Fruit fly (Drosophila melanogaster) whole organism, embryonic: ENCODE results near the gene Nprl3.
A peak's percentile ranks its signal among the peaks of the same experiment; 100 is the strongest.

Source experiments
- Atf6 ChIP-seq: fragments of 200-800 bp; sonication (Bioruptor generic); IDR thresholded peaks from 2 replicates; pipeline ENCODE4 v1.3.6; 2022; ENCODE audit warnings: missing biosample characterization, missing genetic modification characterization
- CG10321 ChIP-seq: fragments of 200-800 bp; sonication (Bioruptor generic); IDR thresholded peaks from 2 replicates; pipeline ENCODE4 v1.3.6; 2022; ENCODE audit warnings: missing biosample characterization, missing genetic modification characterization
- CG18476 ChIP-seq: fragments of 200-800 bp; sonication (Bioruptor generic); optimal IDR thresholded peaks from 2 replicates; lab custom pipeline; 2016; ENCODE audit warnings: missing biosample characterization, mild to moderate bottlenecking, missing genetic modification characterization
- CG8290 ChIP-seq, 3 experiments: fragments of 200-800 bp; sonication (Bioruptor generic); optimal IDR thresholded peaks; 2 replicates each; lab custom pipeline; 2016 to 2019; ENCODE audit warnings: missing biosample characterization in 3 of 3, missing genetic modification characterization in 3 of 3, mild to moderate bottlenecking in 2 of 3, moderate library complexity in 1 of 3
- Doc2 ChIP-seq: fragments of 200-800 bp; sonication (Bioruptor generic); IDR thresholded peaks from 2 replicates; pipeline ENCODE4 v1.3.6; 2022; ENCODE audit warnings: missing biosample characterization, missing genetic modification characterization
- Myb ChIP-seq: fragments of 200-800 bp; sonication (Bioruptor generic); optimal IDR thresholded peaks from 2 replicates; lab custom pipeline; 2016; ENCODE audit warnings: missing biosample characterization, missing genetic modification characterization
- NC2α ChIP-seq: fragments of 200-800 bp; sonication (Bioruptor generic); optimal IDR thresholded peaks from 2 replicates; lab custom pipeline; 2016; ENCODE audit warnings: missing biosample characterization, missing genetic modification characterization
- NFAT ChIP-seq: fragments of 200-800 bp; sonication (Bioruptor generic); IDR thresholded peaks from 2 replicates; pipeline ENCODE4 v1.3.6; 2022; ENCODE audit warnings: missing biosample characterization, missing genetic modification characterization
- Rx ChIP-seq: fragments of 200-800 bp; sonication (Bioruptor generic); IDR thresholded peaks from 2 replicates; pipeline ENCODE4 v1.3.6; 2022; ENCODE audit warnings: missing biosample characterization, missing genetic modification characterization
- ash1 ChIP-seq: fragments of 200-800 bp; sonication (Bioruptor generic); optimal IDR thresholded peaks from 2 replicates; lab custom pipeline; 2018; ENCODE audit warnings: missing biosample characterization, mild to moderate bottlenecking, missing genetic modification characterization
- fd102C ChIP-seq: fragments of 200-800 bp; sonication (Bioruptor generic); optimal IDR thresholded peaks from 2 replicates; lab custom pipeline; 2018; ENCODE audit warnings: missing biosample characterization, mild to moderate bottlenecking, missing genetic modification characterization, moderate library complexity
- gem ChIP-seq: fragments of 200-800 bp; sonication (Bioruptor generic); optimal IDR thresholded peaks from 2 replicates; lab custom pipeline; 2019; ENCODE audit warnings: missing biosample characterization, mild to moderate bottlenecking, missing genetic modification characterization, moderate library complexity
- hb ChIP-seq: fragments of 200-800 bp; sonication (Bioruptor generic); IDR thresholded peaks from 3 replicates; pipeline ENCODE4 v1.3.6; 2022; ENCODE audit warnings: missing biosample characterization, missing genetic modification characterization; ENCODE audit not compliant: partially characterized antibody
- her ChIP-seq: fragments of 200-800 bp; sonication (Bioruptor generic); optimal IDR thresholded peaks from 2 replicates; lab custom pipeline; 2016; ENCODE audit warnings: missing biosample characterization, missing genetic modification characterization
- run ChIP-seq: fragments of 200-800 bp; sonication (Bioruptor generic); optimal IDR thresholded peaks from 3 replicates; lab custom pipeline; 2018; ENCODE audit warnings: missing biosample characterization, mild to moderate bottlenecking, missing genetic modification characterization
- ssp ChIP-seq: fragments of 200-800 bp; sonication (Bioruptor generic); IDR thresholded peaks from 2 replicates; pipeline ENCODE4 v1.3.6; 2022; ENCODE audit warnings: missing biosample characterization, missing genetic modification characterization

Gene Nprl3

dm6 chr3L:13949440-13950066, 52.1 kb downstream of the Nprl3 start (continued):
- TF ChIP-seq NFAT (GFP tag; lab: Robert Waterston, UW) (no peak), CG18476 (no peak), ssp (GFP tag; lab: Robert Waterston, UW) (no peak), Rx (GFP tag; lab: Robert Waterston, UW) (no peak), Doc2 (GFP tag; lab: Robert Waterston, UW) (no peak), CG8290 (GFP tag; optimal IDR thresholded peaks at IDR 0.05; lab: Kevin White, UChicago) (no peak), CG8290 (tag; optimal IDR thresholded peaks at IDR 0.05; lab: Kevin White, UChicago) (peak in 1 of 2 experiments; percentile 22), her (no peak), gem (tag; lab: Kevin White, UChicago) (peak; percentile 11), run (no peak), ash1 (no peak), hb (no peak), CG10321 (GFP tag; lab: Robert Waterston, UW) (peak; percentile 74), fd102C (GFP tag; lab: Kevin White, UChicago) (no peak), Myb (GFP tag; lab: Kevin White, UChicago) (no peak), Atf6 (GFP tag; lab: Robert Waterston, UW) (0 out of 2 replicates have a peak, but pooled peaks have one; percentile 25), NC2α (no peak)
